Worm (Caenorhabditis elegans): ENCODE data around the gene casy-1.
A peak's percentile ranks its signal among the peaks of the same experiment; 100 is the strongest.

casy-1 gene

DNA sequence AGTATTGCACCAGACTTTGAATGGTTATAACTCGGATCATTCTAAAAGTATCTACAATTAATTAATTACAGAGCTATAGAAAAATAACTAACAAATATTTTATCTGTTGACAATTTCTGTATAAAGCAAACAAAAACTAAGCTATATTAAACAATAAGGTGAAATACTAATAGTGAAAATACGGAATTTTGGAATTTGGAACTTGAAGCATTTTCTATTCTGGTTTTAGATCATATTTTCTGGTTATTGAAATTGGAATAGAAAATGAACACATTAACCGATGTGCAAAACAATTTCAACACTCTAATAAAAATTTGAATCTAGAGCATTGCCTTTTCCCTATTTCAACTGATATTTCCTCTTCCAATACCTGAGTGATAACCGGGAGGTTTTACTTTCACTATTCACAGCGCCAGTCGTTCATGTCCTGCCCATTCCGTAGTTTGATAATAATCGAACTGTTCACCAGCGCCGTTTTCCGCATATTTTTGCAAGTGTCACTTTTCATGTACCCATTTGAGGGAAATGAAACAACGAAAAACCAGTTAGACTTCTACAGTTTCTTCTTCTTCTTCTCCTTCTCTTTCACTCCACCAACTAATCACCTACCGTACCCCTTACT, 56.5 kb downstream of the casy-1 start:
- TF ChIP-seq blmp-1 (tag; optimal IDR thresholded peaks at IDR 0.05; ENCODE audit: insufficient read depth) (peak; percentile 31), nhr-6 (tag; optimal IDR thresholded peaks at IDR 0.05) (no peak), fos-1 (tag; optimal IDR thresholded peaks at IDR 0.05) (peak; percentile 46), nhr-237 (tag; optimal IDR thresholded peaks at IDR 0.05) (no peak), gmeb-1 (tag; optimal IDR thresholded peaks at IDR 0.05) (no peak), ceh-16 (tag; optimal IDR thresholded peaks at IDR 0.05) (no peak)

DNA sequence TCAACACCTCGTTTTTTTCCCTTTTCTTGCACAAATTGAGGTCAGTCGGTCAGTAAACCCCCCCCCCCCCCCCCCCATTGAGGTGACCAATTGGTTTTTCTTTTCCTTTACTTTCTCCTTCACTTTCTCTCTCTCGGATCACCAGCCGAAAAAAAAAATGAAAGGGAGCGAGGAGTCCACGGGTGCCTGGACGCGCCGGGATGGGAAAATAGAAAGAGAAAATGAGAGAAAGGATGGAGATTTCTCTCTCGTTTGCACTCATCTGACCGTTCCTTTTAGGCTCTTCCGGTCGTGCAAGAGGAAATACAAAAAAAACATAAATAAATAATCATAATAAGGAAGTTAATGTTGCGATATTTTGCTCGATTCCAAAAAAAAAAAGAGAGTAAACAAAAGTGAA, 57.4 kb downstream of the casy-1 start:
- peak; percentile 96 for TF ChIP-seq blmp-1 (tag; optimal IDR thresholded peaks at IDR 0.05; ENCODE audit: insufficient read depth)
- no peak for TF ChIP-seq elt-1 (tag; optimal IDR thresholded peaks at IDR 0.05)
- peak in 1 of 2 experiments; percentile 6 for TF ChIP-seq lsy-2 (tag; optimal IDR thresholded peaks at IDR 0.05)
- TF ChIP-seq gmeb-1 (tag; optimal IDR thresholded peaks at IDR 0.05) = no peak
- peak; percentile 19 for TF ChIP-seq F13H6.1 (tag; optimal IDR thresholded peaks at IDR 0.05)
- peak; percentile 26 for TF ChIP-seq egl-27 (tag; optimal IDR thresholded peaks at IDR 0.05)

DNA sequence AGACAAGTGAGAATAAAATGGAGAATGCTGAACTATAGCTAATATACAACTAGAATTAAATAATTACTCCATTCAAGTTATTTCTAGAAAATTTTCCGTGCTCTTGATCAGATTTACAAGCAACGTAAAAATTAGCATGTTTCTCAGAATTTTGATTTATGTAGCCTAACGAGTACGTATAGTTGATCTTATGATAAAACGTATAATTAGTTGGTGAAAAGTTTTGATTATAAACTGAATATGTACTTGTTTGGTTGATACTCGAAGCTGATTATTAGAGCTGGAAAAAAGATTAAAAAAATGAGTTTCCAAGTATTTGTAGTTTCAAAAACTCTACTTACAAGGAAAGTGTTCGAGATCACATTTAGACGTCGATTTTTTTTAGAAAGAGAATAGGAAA, 60.0 kb downstream of the casy-1 start:
- TF ChIP-seq lsy-2 (tag; optimal IDR thresholded peaks at IDR 0.05) = no peak
- peak; percentile 23 for TF ChIP-seq nhr-21 (tag; optimal IDR thresholded peaks at IDR 0.05)

DNA sequence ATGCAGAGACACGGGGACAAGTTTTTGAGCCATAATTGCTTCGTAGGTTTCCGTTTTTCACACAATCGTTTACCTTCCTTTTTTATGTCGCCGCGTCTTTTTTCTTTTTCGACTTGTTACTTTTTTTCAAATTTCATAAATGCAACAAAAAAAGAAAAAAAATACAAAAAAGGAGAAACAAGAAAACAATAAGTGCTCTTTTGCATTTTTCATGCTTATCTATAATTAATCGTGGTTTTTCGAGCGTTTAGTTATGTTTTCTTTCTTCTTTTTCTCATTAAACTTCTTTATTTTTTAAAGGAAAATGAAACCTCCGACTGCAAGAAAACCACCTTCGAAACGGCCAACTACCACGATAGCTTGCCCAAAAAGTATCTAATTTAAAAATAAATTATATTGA, 60.6 kb downstream of the casy-1 start, which contains the start of gene F59G1.4:
F59G1.4 (plus strand) TSS at position 301 of the 400 bp plus-strand sequence.
- no peak for TF ChIP-seq dmd-4 (tag; optimal IDR thresholded peaks at IDR 0.05)
- TF ChIP-seq lin-11 (tag; optimal IDR thresholded peaks at IDR 0.05) = no peak
- TF ChIP-seq ZK546.5 (tag; optimal IDR thresholded peaks at IDR 0.05) = no peak
- TF ChIP-seq sma-3 (GFP tag; optimal IDR thresholded peaks at IDR 0.05) = no peak
- TF ChIP-seq ztf-4 (tag; optimal IDR thresholded peaks at IDR 0.05) = no peak
- TF ChIP-seq nhr-12 (tag; optimal IDR thresholded peaks at IDR 0.05) = no peak
- no peak for TF ChIP-seq nhr-237 (tag; optimal IDR thresholded peaks at IDR 0.05)
- TF ChIP-seq nhr-129 (tag; optimal IDR thresholded peaks at IDR 0.05) = no peak
- TF ChIP-seq egl-27 (tag; optimal IDR thresholded peaks at IDR 0.05) = no peak
- no peak for TF ChIP-seq R02D3.7 (tag; optimal IDR thresholded peaks at IDR 0.05)
- no peak for TF ChIP-seq skn-1 (tag; optimal IDR thresholded peaks at IDR 0.05)
- no peak for TF ChIP-seq unc-39 (tag; optimal IDR thresholded peaks at IDR 0.05)
- no peak for TF ChIP-seq ama-1 (optimal IDR thresholded peaks at IDR 0.05)
- TF ChIP-seq ceh-16 (tag; optimal IDR thresholded peaks at IDR 0.05) = no peak
- no peak for TF ChIP-seq F13H6.1 (tag; optimal IDR thresholded peaks at IDR 0.05)
- no peak for TF ChIP-seq sma-9 (GFP tag; optimal IDR thresholded peaks at IDR 0.05)
- TF ChIP-seq sma-9 (tag; optimal IDR thresholded peaks at IDR 0.05) = no peak
- TF ChIP-seq gmeb-1 (tag; optimal IDR thresholded peaks at IDR 0.05) = no peak
